Worm (Caenorhabditis elegans) whole organism, L3 larva: Measurements from ENCODE around the gene ceh-60.
A peak's percentile ranks its signal among the peaks of the same experiment; 100 is the strongest.

Source experiments
- ZK546.5 ChIP-seq: sonication (generic microtip); optimal IDR thresholded peaks from 2 replicates; lab custom pipeline; 2017; ENCODE audit warnings: missing biosample characterization, missing genetic modification characterization
- aly-2 ChIP-seq: fragments of 150-350 bp; optimal IDR thresholded peaks from 2 replicates; lab custom pipeline; 2014; ENCODE audit warnings: missing biosample characterization, missing genetic modification characterization
- ceh-16 ChIP-seq: sonication (generic microtip); optimal IDR thresholded peaks from 2 replicates; lab custom pipeline; 2017; ENCODE audit warnings: missing biosample characterization, missing genetic modification characterization
- ceh-28 ChIP-seq: fragments of 150-350 bp; optimal IDR thresholded peaks from 2 replicates; lab custom pipeline; 2014; ENCODE audit warnings: missing biosample characterization, missing genetic modification reagents, missing genetic modification characterization
- ceh-82 ChIP-seq: fragments of 150-350 bp; optimal IDR thresholded peaks from 2 replicates; lab custom pipeline; 2014; ENCODE audit warnings: missing biosample characterization, missing genetic modification characterization
- ceh-9 ChIP-seq: sonication (generic microtip); optimal IDR thresholded peaks from 2 replicates; lab custom pipeline; 2018; ENCODE audit warnings: missing biosample characterization, missing genetic modification characterization
- egl-5 ChIP-seq: fragments of 150-350 bp; optimal IDR thresholded peaks from 2 replicates; lab custom pipeline; 2017; ENCODE audit warnings: missing biosample characterization, missing genetic modification reagents, missing genetic modification characterization, inconsistent platforms
- elt-2 ChIP-seq: sonication (generic microtip); optimal IDR thresholded peaks from 2 replicates; lab custom pipeline; 2016; ENCODE audit warnings: missing genetic modification reagents, mild to moderate bottlenecking, missing genetic modification characterization, missing compliant biosample characterization
- elt-3 ChIP-seq, 3 experiments: fragments of 150-350 bp in 1 of 3; sonication (generic microtip) in 2 of 3; optimal IDR thresholded peaks; 2 replicates in 2 of 3; 4 replicates in 1 of 3; lab custom pipeline; 2014 to 2017; ENCODE audit warnings: missing biosample characterization in 3 of 3, missing genetic modification characterization in 3 of 3
- eor-1 ChIP-seq, 2 experiments: fragments of 150-350 bp; optimal IDR thresholded peaks; 2 replicates each; lab custom pipeline; 2014 to 2018; ENCODE audit warnings: missing biosample characterization in 2 of 2, missing genetic modification characterization in 2 of 2
- fkh-10 ChIP-seq: sonication (generic microtip); optimal IDR thresholded peaks from 2 replicates; lab custom pipeline; 2017; ENCODE audit warnings: missing biosample characterization, missing genetic modification reagents, missing genetic modification characterization
- jun-1 ChIP-seq: fragments of 150-350 bp; optimal IDR thresholded peaks from 2 replicates; lab custom pipeline; 2014; ENCODE audit warnings: missing biosample characterization, missing genetic modification reagents, missing genetic modification characterization
- lin-15B ChIP-seq: fragments of 150-350 bp; optimal IDR thresholded peaks from 2 replicates; lab custom pipeline; 2014; ENCODE audit warnings: missing biosample characterization, missing genetic modification characterization
- lsy-12 ChIP-seq: sonication (generic microtip); optimal IDR thresholded peaks from 2 replicates; lab custom pipeline; 2016; ENCODE audit warnings: mild to moderate bottlenecking, missing genetic modification characterization, missing compliant biosample characterization
- nfya-1 ChIP-seq: sonication (generic microtip); optimal IDR thresholded peaks from 2 replicates; lab custom pipeline; 2017; ENCODE audit warnings: missing genetic modification characterization, mild to moderate bottlenecking, missing compliant biosample characterization, antibody characterized with exemption, moderate library complexity; ENCODE audit not compliant: insufficient read depth
- nhr-11 ChIP-seq: fragments of 150-350 bp; optimal IDR thresholded peaks from 2 replicates; lab custom pipeline; 2014; ENCODE audit warnings: missing biosample characterization, missing genetic modification characterization
- nhr-23 ChIP-seq: fragments of 150-350 bp; optimal IDR thresholded peaks from 2 replicates; lab custom pipeline; 2014; ENCODE audit warnings: missing biosample characterization, missing genetic modification reagents, missing genetic modification characterization
- nhr-237 ChIP-seq: fragments of 150-350 bp; optimal IDR thresholded peaks from 2 replicates; lab custom pipeline; 2014; ENCODE audit warnings: missing biosample characterization, missing genetic modification characterization
- nhr-25 ChIP-seq: sonication (generic microtip); optimal IDR thresholded peaks from 2 replicates; lab custom pipeline; 2017; ENCODE audit warnings: missing biosample characterization, missing genetic modification characterization
- nhr-28 ChIP-seq: fragments of 150-350 bp; optimal IDR thresholded peaks from 2 replicates; lab custom pipeline; 2014; ENCODE audit warnings: missing biosample characterization, missing genetic modification characterization
- nhr-43 ChIP-seq: sonication (generic microtip); optimal IDR thresholded peaks from 2 replicates; lab custom pipeline; 2016; ENCODE audit warnings: mild to moderate bottlenecking, missing genetic modification characterization, missing compliant biosample characterization; ENCODE audit not compliant: poor library complexity, severe bottlenecking
- nhr-67 ChIP-seq: fragments of 150-350 bp; optimal IDR thresholded peaks from 2 replicates; lab custom pipeline; 2014; ENCODE audit warnings: missing biosample characterization, missing genetic modification characterization
- pha-4 ChIP-seq: fragments of 150-350 bp; optimal IDR thresholded peaks from 2 replicates; lab custom pipeline; 2014; ENCODE audit warnings: missing biosample characterization, missing genetic modification reagents, missing genetic modification characterization
- pqm-1 ChIP-seq: fragments of 150-350 bp; optimal IDR thresholded peaks from 2 replicates; lab custom pipeline; 2017; ENCODE audit warnings: missing biosample characterization, missing genetic modification characterization, inconsistent platforms
- sea-2 ChIP-seq: fragments of 150-350 bp; sonication (generic microtip); optimal IDR thresholded peaks from 4 replicates; lab custom pipeline; 2014; ENCODE audit warnings: missing biosample characterization, missing genetic modification reagents, missing genetic modification characterization
- skn-1 ChIP-seq: fragments of 150-350 bp; optimal IDR thresholded peaks from 2 replicates; lab custom pipeline; 2014; ENCODE audit warnings: missing biosample characterization, missing genetic modification characterization
- snpc-4 ChIP-seq: fragments of 150-350 bp; optimal IDR thresholded peaks from 2 replicates; lab custom pipeline; 2014; ENCODE audit warnings: missing biosample characterization, missing genetic modification characterization
- tbx-2 ChIP-seq: sonication (generic microtip); optimal IDR thresholded peaks from 2 replicates; lab custom pipeline; 2016; ENCODE audit warnings: mild to moderate bottlenecking, missing genetic modification characterization, missing compliant biosample characterization
- unc-39 ChIP-seq: sonication (generic microtip); optimal IDR thresholded peaks from 4 replicates; lab custom pipeline; 2017; ENCODE audit warnings: missing biosample characterization, missing genetic modification characterization
- unc-62 ChIP-seq: fragments of 150-350 bp; sonication (generic microtip); optimal IDR thresholded peaks from 4 replicates; lab custom pipeline; 2014; ENCODE audit warnings: missing biosample characterization, missing genetic modification reagents, missing genetic modification characterization
- ztf-4 ChIP-seq: fragments of 150-350 bp; optimal IDR thresholded peaks from 2 replicates; lab custom pipeline; 2014; ENCODE audit warnings: missing biosample characterization, missing genetic modification characterization

ceh-60 gene

ce11 chrX:6519946-6520345 is 10.0 kb downstream of the ceh-60 start:
- TF ChIP-seq nhr-11 (tag; lab: Kevin White, UChicago): no peak
- TF ChIP-seq nhr-23 (tag; lab: Kevin White, UChicago): peak; percentile 79
- TF ChIP-seq, all 47 proteins: peak for 1

ce11 chrX:6519473-6519872 is 10.5 kb downstream of the ceh-60 start:
- TF ChIP-seq nhr-23 (tag; lab: Kevin White, UChicago): no peak
- TF ChIP-seq ztf-4 (tag; lab: Kevin White, UChicago): no peak
- TF ChIP-seq lin-15B (tag; lab: Kevin White, UChicago): no peak
- peak; percentile 45 for TF ChIP-seq pqm-1 (tag; lab: Kevin White, UChicago)
- TF ChIP-seq unc-39 (tag; lab: Kevin White, UChicago): no peak
- peak; percentile 29 for TF ChIP-seq pha-4
- TF ChIP-seq elt-2 (tag; lab: Kevin White, UChicago): peak; percentile 65
- TF ChIP-seq ceh-9 (tag; lab: Kevin White, UChicago): no peak
- TF ChIP-seq, all 47 proteins: peak for 3

ce11 chrX:6518537-6518936 is 11.4 kb downstream of the ceh-60 start, which contains the start of gene ets-4:
Gene ets-4 (plus strand): TSS chrX:6518883.
- peak; percentile 97 for TF ChIP-seq pqm-1 (tag; lab: Kevin White, UChicago)
- no peak for TF ChIP-seq ceh-16 (tag; lab: Kevin White, UChicago)
- no peak for TF ChIP-seq elt-3 (tag; optimal IDR thresholded peaks at IDR 0.05; lab: Kevin White, UChicago)
- TF ChIP-seq pha-4: peak; percentile 43
- TF ChIP-seq elt-2 (tag; lab: Kevin White, UChicago): peak; percentile 99
- no peak for TF ChIP-seq egl-5 (tag; lab: Kevin White, UChicago)
- peak; percentile 48 for TF ChIP-seq jun-1 (tag; lab: Kevin White, UChicago)
- no peak for TF ChIP-seq nhr-43 (tag; lab: Kevin White, UChicago)
- TF ChIP-seq ceh-28 (tag; lab: Kevin White, UChicago): peak; percentile 39

ce11 chrX:6517025-6517770 is 12.7 kb downstream of the ceh-60 start:
- TF ChIP-seq skn-1 (tag; lab: Kevin White, UChicago) (peak; percentile 47), nhr-25 (tag; lab: Kevin White, UChicago) (no peak), elt-2 (tag; lab: Kevin White, UChicago) (peak; percentile 96), nfya-1 (tag; lab: Kevin White, UChicago) (no peak), nhr-43 (tag; lab: Kevin White, UChicago) (no peak), pha-4 (peak; percentile 2), aly-2 (no peak), pqm-1 (tag; lab: Kevin White, UChicago) (peak; percentile 22)

ce11 chrX:6515267-6515666 is 14.7 kb downstream of the ceh-60 start:
- TF ChIP-seq nhr-25 (tag; lab: Kevin White, UChicago) (peak; percentile 78), nfya-1 (tag; lab: Kevin White, UChicago) (no peak), unc-62 (peak; percentile 10), fkh-10 (GFP tag; lab: Kevin White, UChicago) (no peak), nhr-43 (tag; lab: Kevin White, UChicago) (peak; percentile 28), aly-2 (no peak), nhr-28 (no peak), snpc-4 (tag; lab: Kevin White, UChicago) (no peak), ztf-4 (tag; lab: Kevin White, UChicago) (no peak), pqm-1 (tag; lab: Kevin White, UChicago) (no peak), ZK546.5 (tag; lab: Kevin White, UChicago) (no peak), tbx-2 (tag; lab: Kevin White, UChicago) (no peak), nhr-237 (tag; lab: Kevin White, UChicago) (no peak), lsy-12 (tag; lab: Kevin White, UChicago) (no peak), nhr-23 (tag; lab: Kevin White, UChicago) (peak; percentile 95), jun-1 (tag; lab: Kevin White, UChicago) (no peak), ceh-82 (tag; lab: Kevin White, UChicago) (no peak), sea-2 (no peak), nhr-67 (no peak), lin-15B (tag; lab: Kevin White, UChicago) (no peak), elt-2 (tag; lab: Kevin White, UChicago) (no peak), eor-1 (tag; optimal IDR thresholded peaks at IDR 0.05; lab: Kevin White, UChicago) (no peak)
